Worm (Caenorhabditis elegans): ENCODE results near the gene srx-134.
A peak's percentile ranks its signal among the peaks of the same experiment; 100 is the strongest.

srx-134 gene

DNA sequence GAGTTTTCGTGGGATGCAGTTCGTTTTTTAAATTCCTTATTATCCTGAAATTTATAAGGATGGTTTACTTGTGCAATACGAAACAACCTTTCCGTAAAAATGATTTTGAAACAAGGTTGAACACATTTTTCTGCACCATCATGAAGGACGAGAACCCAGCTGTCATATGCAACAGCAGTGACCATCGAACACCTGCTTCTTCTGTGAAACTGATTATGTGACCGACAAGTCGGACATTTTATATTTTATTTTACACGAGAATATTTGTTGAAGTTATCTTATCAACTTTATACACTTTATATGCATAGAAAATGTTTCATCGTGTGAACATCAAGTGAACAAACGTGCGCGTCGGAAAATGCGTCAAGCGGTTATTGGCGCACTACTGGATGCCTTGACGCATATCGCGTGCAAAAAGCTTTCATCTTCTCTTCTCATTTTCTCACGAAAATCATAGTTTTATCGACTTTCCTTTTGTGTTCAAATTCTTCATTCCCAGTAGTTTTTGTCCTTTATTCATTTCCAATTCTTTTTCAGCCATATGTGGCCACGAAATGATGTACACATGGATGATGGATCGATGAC is 37.4 kb downstream of the srx-134 start, which contains the start of gene sel-10:
TSS of gene sel-10 (plus strand) at position 538 of the 585 bp plus-strand sequence.
- TF ChIP-seq drap-1 (GFP tag; optimal IDR thresholded peaks at IDR 0.05) (peak; percentile 23), sptf-1 (tag; optimal IDR thresholded peaks at IDR 0.05) (no peak), lsy-2 (tag; optimal IDR thresholded peaks at IDR 0.05) (peak; percentile 67), tbx-8 (GFP tag; optimal IDR thresholded peaks at IDR 0.05) (no peak), elt-3 (tag; optimal IDR thresholded peaks at IDR 0.05) (no peak), elt-1 (tag; optimal IDR thresholded peaks at IDR 0.05; ENCODE audit: borderline replicate concordance, insufficient read depth) (no peak), M03D4.4 (tag; optimal IDR thresholded peaks at IDR 0.05) (no peak), nhr-28 (tag; optimal IDR thresholded peaks at IDR 0.05) (no peak), ztf-11 (tag; optimal IDR thresholded peaks at IDR 0.05) (no peak), mab-5 (tag; optimal IDR thresholded peaks at IDR 0.05) (no peak), nhr-12 (tag; optimal IDR thresholded peaks at IDR 0.05) (no peak), sem-2 (GFP tag; optimal IDR thresholded peaks at IDR 0.05) (no peak), lin-13 (tag; optimal IDR thresholded peaks at IDR 0.05) (peak; percentile 61), nhr-2 (tag; optimal IDR thresholded peaks at IDR 0.05) (no peak), mep-1 (tag; optimal IDR thresholded peaks at IDR 0.05) (peak; percentile 63), unc-62 (GFP tag; optimal IDR thresholded peaks at IDR 0.05) (no peak), pha-4 (tag; optimal IDR thresholded peaks at IDR 0.05) (peak; percentile 60), lin-32 (GFP tag; optimal IDR thresholded peaks at IDR 0.05) (peak; percentile 55), hlh-1 (tag; optimal IDR thresholded peaks at IDR 0.05) (peak; percentile 51), zip-8 (tag; optimal IDR thresholded peaks at IDR 0.05) (no peak), ceh-83 (GFP tag; optimal IDR thresholded peaks at IDR 0.05) (no peak), ceh-39 (tag; optimal IDR thresholded peaks at IDR 0.05) (no peak), nhr-237 (tag; optimal IDR thresholded peaks at IDR 0.05) (no peak)

DNA sequence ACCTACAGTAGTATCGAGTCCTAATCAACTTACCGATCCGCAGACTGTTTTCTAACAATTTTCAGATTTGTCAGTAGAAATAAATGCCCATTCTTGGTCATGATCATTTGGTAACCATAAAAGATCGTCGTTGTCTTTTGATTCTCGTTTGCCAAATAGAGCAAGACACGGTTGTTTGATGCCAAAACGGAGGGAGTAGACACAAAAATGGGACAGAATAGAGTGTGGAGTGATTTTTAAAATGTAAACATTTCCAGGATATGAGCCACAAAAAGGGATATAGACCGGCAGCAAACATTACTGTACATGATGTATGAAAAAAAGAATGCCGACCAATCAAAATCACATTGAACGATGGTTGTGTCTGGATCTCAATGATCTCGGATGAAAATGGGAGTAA is 39.4 kb downstream of the srx-134 start, which contains the start of gene F55B12.2:
TSS of gene F55B12.2 (minus strand) at position 101 of the 400 bp plus-strand sequence.
- TF ChIP-seq unc-62 (GFP tag; optimal IDR thresholded peaks at IDR 0.05) (no peak), ceh-83 (GFP tag; optimal IDR thresholded peaks at IDR 0.05) (no peak), ham-2 (GFP tag; optimal IDR thresholded peaks at IDR 0.05) (no peak), lin-13 (tag; optimal IDR thresholded peaks at IDR 0.05) (no peak), ceh-39 (tag; optimal IDR thresholded peaks at IDR 0.05) (no peak), unc-39 (tag; optimal IDR thresholded peaks at IDR 0.05) (no peak), ceh-43 (GFP tag; optimal IDR thresholded peaks at IDR 0.05) (no peak), lin-32 (GFP tag; optimal IDR thresholded peaks at IDR 0.05) (no peak), mab-5 (tag; optimal IDR thresholded peaks at IDR 0.05) (no peak), elt-1 (tag; optimal IDR thresholded peaks at IDR 0.05; ENCODE audit: borderline replicate concordance, insufficient read depth) (no peak)

DNA sequence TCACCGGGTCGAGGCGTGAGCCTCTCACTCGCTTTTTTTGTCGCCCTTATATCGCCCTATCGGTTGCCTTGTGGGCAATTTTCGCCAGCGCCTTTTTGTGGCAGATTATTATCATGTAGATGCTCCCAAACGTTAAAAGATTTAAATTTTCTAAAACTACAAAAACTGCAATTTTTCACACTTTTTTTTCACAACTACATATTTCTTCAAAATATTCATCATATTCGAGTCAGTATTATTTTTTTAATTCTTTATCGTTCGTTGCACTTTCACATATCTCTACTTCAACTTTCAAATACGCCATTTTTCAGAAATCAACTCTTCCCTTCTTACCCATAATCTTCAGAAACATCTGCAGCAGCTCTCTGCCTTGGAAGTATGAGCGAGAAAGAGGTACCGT is 43.3 kb downstream of the srx-134 start, which contains the start of gene ceh-24:
TSS of gene ceh-24 (plus strand) at position 301 of the 400 bp plus-strand sequence.
- TF ChIP-seq snpc-4 (tag; optimal IDR thresholded peaks at IDR 0.05) = no peak
- no peak for TF ChIP-seq sptf-1 (tag; optimal IDR thresholded peaks at IDR 0.05)
- TF ChIP-seq unc-39 (tag; optimal IDR thresholded peaks at IDR 0.05) = no peak
- no peak for TF ChIP-seq nhr-237 (tag; optimal IDR thresholded peaks at IDR 0.05)
- no peak for TF ChIP-seq nhr-76 (tag; optimal IDR thresholded peaks at IDR 0.05)
- no peak for TF ChIP-seq zip-8 (tag; optimal IDR thresholded peaks at IDR 0.05)
- no peak for TF ChIP-seq unc-62 (GFP tag; optimal IDR thresholded peaks at IDR 0.05)

DNA sequence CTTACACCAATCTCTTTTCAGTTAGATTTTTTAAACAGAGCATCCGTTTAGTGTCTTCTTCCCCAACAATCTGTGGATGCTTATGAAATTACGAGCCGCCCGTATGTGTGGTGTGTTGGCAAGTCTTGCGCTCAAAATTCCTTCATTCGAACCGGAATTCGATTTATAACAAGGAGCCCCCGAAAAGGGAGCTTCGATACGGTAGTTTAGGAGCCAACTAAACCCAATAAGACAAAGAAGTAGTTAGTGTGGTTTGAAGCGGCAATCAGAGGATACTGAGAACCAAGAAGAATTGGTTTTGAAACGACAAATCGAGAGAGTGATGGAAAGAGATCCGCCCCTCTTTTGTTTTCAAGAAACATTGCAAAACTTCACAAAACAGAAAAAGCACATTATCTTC is 43.9 kb downstream of the srx-134 start:
- peak; percentile 89 for TF ChIP-seq ces-1 (GFP tag; optimal IDR thresholded peaks at IDR 0.05)
- no peak for TF ChIP-seq unc-120 (tag; optimal IDR thresholded peaks at IDR 0.05; ENCODE audit: poor library complexity, severe bottlenecking)

DNA sequence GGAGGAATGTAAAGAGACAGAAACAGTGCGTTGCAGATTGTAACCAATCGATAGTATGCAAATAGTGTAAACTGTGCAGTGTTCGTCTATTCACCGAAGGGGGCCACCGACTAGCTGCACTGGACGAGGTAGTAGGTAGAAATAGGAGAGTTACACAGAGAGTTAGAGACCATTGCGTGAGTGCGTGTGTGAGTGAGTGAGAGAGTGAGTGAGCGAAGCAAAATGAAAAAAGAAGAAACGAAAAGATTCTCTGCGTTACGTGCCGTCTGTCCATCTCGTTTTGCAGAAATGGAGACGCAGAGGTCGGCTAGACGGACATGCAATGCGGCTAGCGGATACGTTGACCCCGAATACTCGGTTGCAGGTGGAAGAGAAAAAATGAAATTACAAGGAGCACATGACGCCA is 47.8 kb downstream of the srx-134 start:
- TF ChIP-seq ceh-43 (GFP tag; optimal IDR thresholded peaks at IDR 0.05) = no peak
- peak; percentile 64 for TF ChIP-seq pha-4 (tag; optimal IDR thresholded peaks at IDR 0.05)
- TF ChIP-seq nhr-2 (tag; optimal IDR thresholded peaks at IDR 0.05) = peak; percentile 76
- TF ChIP-seq sptf-1 (tag; optimal IDR thresholded peaks at IDR 0.05) = peak; percentile 53
- TF ChIP-seq cnd-1 (tag; optimal IDR thresholded peaks at IDR 0.05) = peak; percentile 69
- TF ChIP-seq lin-13 (tag; optimal IDR thresholded peaks at IDR 0.05) = peak; percentile 15
- TF ChIP-seq nhr-12 (tag; optimal IDR thresholded peaks at IDR 0.05) = no peak
- TF ChIP-seq bed-3 (GFP tag; optimal IDR thresholded peaks at IDR 0.05) = no peak
- peak; percentile 96 for TF ChIP-seq ham-2 (GFP tag; optimal IDR thresholded peaks at IDR 0.05)
- TF ChIP-seq nhr-28 (tag; optimal IDR thresholded peaks at IDR 0.05) = no peak
- TF ChIP-seq ces-1 (GFP tag; optimal IDR thresholded peaks at IDR 0.05) = peak; percentile 43
- peak; percentile 75 for TF ChIP-seq mls-2 (tag; optimal IDR thresholded peaks at IDR 0.05)
- peak; percentile 78 for TF ChIP-seq ceh-39 (tag; optimal IDR thresholded peaks at IDR 0.05)
- no peak for TF ChIP-seq mab-5 (tag; optimal IDR thresholded peaks at IDR 0.05)
- TF ChIP-seq drap-1 (GFP tag; optimal IDR thresholded peaks at IDR 0.05) = peak; percentile 9
- no peak for TF ChIP-seq elt-3 (tag; optimal IDR thresholded peaks at IDR 0.05)
- TF ChIP-seq unc-62 (GFP tag; optimal IDR thresholded peaks at IDR 0.05) = peak; percentile 56
- TF ChIP-seq nhr-237 (tag; optimal IDR thresholded peaks at IDR 0.05) = no peak
- TF ChIP-seq elt-1 (tag; optimal IDR thresholded peaks at IDR 0.05; ENCODE audit: borderline replicate concordance, insufficient read depth) = no peak
- TF ChIP-seq lsy-2 (tag; optimal IDR thresholded peaks at IDR 0.05) = peak; percentile 16
- TF ChIP-seq hlh-1 (tag; optimal IDR thresholded peaks at IDR 0.05) = peak; percentile 80
- TF ChIP-seq snpc-4 (tag; optimal IDR thresholded peaks at IDR 0.05) = no peak
- peak; percentile 74 for TF ChIP-seq unc-120 (tag; optimal IDR thresholded peaks at IDR 0.05; ENCODE audit: poor library complexity, severe bottlenecking)
- TF ChIP-seq tbx-8 (GFP tag; optimal IDR thresholded peaks at IDR 0.05) = no peak
- no peak for TF ChIP-seq ceh-83 (GFP tag; optimal IDR thresholded peaks at IDR 0.05)
- TF ChIP-seq zip-8 (tag; optimal IDR thresholded peaks at IDR 0.05) = peak; percentile 3
- no peak for TF ChIP-seq flh-1 (GFP tag; optimal IDR thresholded peaks at IDR 0.05)
- peak; percentile 45 for TF ChIP-seq M03D4.4 (tag; optimal IDR thresholded peaks at IDR 0.05)
- TF ChIP-seq mep-1 (tag; optimal IDR thresholded peaks at IDR 0.05) = peak; percentile 74
- TF ChIP-seq blmp-1 (tag; optimal IDR thresholded peaks at IDR 0.05) = no peak
- no peak for TF ChIP-seq unc-39 (tag; optimal IDR thresholded peaks at IDR 0.05)
- no peak for TF ChIP-seq ztf-11 (tag; optimal IDR thresholded peaks at IDR 0.05)
- TF ChIP-seq lin-32 (GFP tag; optimal IDR thresholded peaks at IDR 0.05) = no peak

All from whole organism, mixed stage, embryonic.